Fruit fly (Drosophila melanogaster) whole organism, prepupa: ENCODE measurements around the gene smp-30.

ENCODE experiments used
- Blimp-1 ChIP-seq: fragments of 200-800 bp; sonication (Bioruptor generic); optimal IDR thresholded peaks from 3 replicates; lab custom pipeline; 2017; ENCODE audit warnings: missing biosample characterization, missing genetic modification characterization, mild to moderate bottlenecking, moderate library complexity, missing genetic modification reagents
- CG10631 ChIP-seq: fragments of 200-800 bp; sonication (Bioruptor generic); optimal IDR thresholded peaks from 2 replicates; lab custom pipeline; 2016; ENCODE audit warnings: missing biosample characterization, missing genetic modification characterization
- CG10669 ChIP-seq: fragments of 200-800 bp; sonication (Bioruptor generic); optimal IDR thresholded peaks from 3 replicates; lab custom pipeline; 2018; ENCODE audit warnings: missing biosample characterization, mild to moderate bottlenecking, missing genetic modification characterization, moderate library complexity
- CG11762 ChIP-seq: fragments of 200-800 bp; sonication (Bioruptor generic); optimal IDR thresholded peaks from 3 replicates; lab custom pipeline; 2016; ENCODE audit warnings: missing biosample characterization, missing genetic modification characterization; ENCODE audit not compliant: insufficient read depth
- CG11902 ChIP-seq: fragments of 200-800 bp; sonication (Bioruptor generic); optimal IDR thresholded peaks from 3 replicates; lab custom pipeline; 2016; ENCODE audit warnings: missing biosample characterization, missing genetic modification characterization
- CG15336 ChIP-seq: fragments of 200-800 bp; sonication (Bioruptor generic); IDR thresholded peaks from 2 replicates; pipeline ENCODE4 v1.3.6; 2022; ENCODE audit warnings: missing biosample characterization, missing genetic modification characterization
- CG1621 ChIP-seq: fragments of 200-800 bp; sonication (Bioruptor generic); optimal IDR thresholded peaks from 3 replicates; lab custom pipeline; 2018; ENCODE audit warnings: missing biosample characterization, mild to moderate bottlenecking, missing genetic modification characterization
- CG16779 ChIP-seq: fragments of 200-800 bp; sonication (Bioruptor generic); optimal IDR thresholded peaks from 3 replicates; lab custom pipeline; 2017; ENCODE audit warnings: missing biosample characterization, mild to moderate bottlenecking, missing genetic modification characterization
- CG32006 ChIP-seq: fragments of 200-800 bp; sonication (Bioruptor generic); optimal IDR thresholded peaks from 3 replicates; lab custom pipeline; 2017; ENCODE audit warnings: missing biosample characterization, mild to moderate bottlenecking, missing genetic modification characterization
- CG34406 ChIP-seq: fragments of 200-800 bp; sonication (Bioruptor generic); optimal IDR thresholded peaks from 3 replicates; lab custom pipeline; 2016; ENCODE audit warnings: missing biosample characterization, missing genetic modification characterization
- CG3919 ChIP-seq: fragments of 200-800 bp; sonication (Bioruptor generic); optimal IDR thresholded peaks from 3 replicates; lab custom pipeline; 2016; ENCODE audit warnings: missing biosample characterization, missing genetic modification characterization
- CG4318 ChIP-seq: fragments of 200-800 bp; sonication (Bioruptor generic); optimal IDR thresholded peaks from 3 replicates; lab custom pipeline; 2017; ENCODE audit warnings: missing biosample characterization, mild to moderate bottlenecking, missing genetic modification characterization
- CG6276 ChIP-seq: fragments of 200-800 bp; sonication (Bioruptor generic); optimal IDR thresholded peaks from 2 replicates; lab custom pipeline; 2017; ENCODE audit warnings: missing biosample characterization, mild to moderate bottlenecking, missing genetic modification characterization
- CG6792 ChIP-seq: fragments of 200-800 bp; sonication (Bioruptor generic); optimal IDR thresholded peaks from 3 replicates; lab custom pipeline; 2016; ENCODE audit warnings: missing biosample characterization, missing genetic modification characterization
- CG6808 ChIP-seq: fragments of 200-800 bp; sonication (Bioruptor generic); optimal IDR thresholded peaks from 3 replicates; lab custom pipeline; 2017; ENCODE audit warnings: missing biosample characterization, missing genetic modification characterization, mild to moderate bottlenecking, moderate library complexity, missing genetic modification reagents
- CG6854 ChIP-seq: fragments of 200-800 bp; sonication (Bioruptor generic); optimal IDR thresholded peaks from 2 replicates; lab custom pipeline; 2017; ENCODE audit warnings: missing biosample characterization, mild to moderate bottlenecking, missing genetic modification characterization
- CG7368 ChIP-seq: fragments of 200-800 bp; sonication (Bioruptor generic); optimal IDR thresholded peaks from 3 replicates; lab custom pipeline; 2016; ENCODE audit warnings: missing biosample characterization, missing genetic modification characterization
- CG8119 ChIP-seq: fragments of 200-800 bp; sonication (Bioruptor generic); IDR thresholded peaks from 3 replicates; pipeline ENCODE4 v1.3.6; 2022; ENCODE audit warnings: missing biosample characterization, missing genetic modification characterization
- CG8319 ChIP-seq: fragments of 200-800 bp; sonication (Bioruptor generic); optimal IDR thresholded peaks from 3 replicates; lab custom pipeline; 2016; ENCODE audit warnings: missing biosample characterization, missing genetic modification characterization
- CG9139 ChIP-seq: fragments of 200-800 bp; sonication (Bioruptor generic); optimal IDR thresholded peaks from 3 replicates; lab custom pipeline; 2017; ENCODE audit warnings: missing biosample characterization, mild to moderate bottlenecking, missing genetic modification characterization
- Eip75B ChIP-seq: fragments of 200-800 bp; sonication (Bioruptor generic); optimal IDR thresholded peaks from 3 replicates; lab custom pipeline; 2016; ENCODE audit warnings: missing biosample characterization, missing genetic modification characterization
- Eip78C ChIP-seq: fragments of 200-800 bp; sonication (Bioruptor generic); peaks from one replicate; lab custom pipeline; 2016; ENCODE audit warnings: missing biosample characterization, missing genetic modification characterization
- Ets21C ChIP-seq: fragments of 200-800 bp; sonication (Bioruptor generic); optimal IDR thresholded peaks from 3 replicates; lab custom pipeline; 2016; ENCODE audit warnings: missing biosample characterization, missing genetic modification characterization
- Ets96B ChIP-seq: fragments of 200-800 bp; optimal IDR thresholded peaks from 2 replicates; lab custom pipeline; 2019; ENCODE audit warnings: missing biosample characterization, mild to moderate bottlenecking, missing genetic modification characterization, moderate library complexity
- Gug ChIP-seq: fragments of 200-800 bp; sonication (Bioruptor generic); IDR thresholded peaks from 2 replicates; pipeline ENCODE4 v1.3.6; 2022; ENCODE audit warnings: missing biosample characterization, missing genetic modification characterization
- Hr39 ChIP-seq: fragments of 200-800 bp; sonication (Bioruptor generic); optimal IDR thresholded peaks from 2 replicates; lab custom pipeline; 2016; ENCODE audit warnings: missing biosample characterization, missing genetic modification characterization
- Lpt ChIP-seq: fragments of 200-800 bp; sonication (Bioruptor generic); optimal IDR thresholded peaks from 3 replicates; lab custom pipeline; 2016; ENCODE audit warnings: missing biosample characterization, missing genetic modification characterization
- Met ChIP-seq: fragments of 200-800 bp; sonication (Bioruptor generic); optimal IDR thresholded peaks from 3 replicates; lab custom pipeline; 2016; ENCODE audit warnings: missing biosample characterization, missing genetic modification characterization
- OdsH ChIP-seq: fragments of 200-800 bp; sonication (Bioruptor generic); optimal IDR thresholded peaks from 3 replicates; lab custom pipeline; 2016; ENCODE audit warnings: missing biosample characterization, missing genetic modification characterization
- Sox102F ChIP-seq: fragments of 200-800 bp; sonication (Bioruptor generic); optimal IDR thresholded peaks from 2 replicates; lab custom pipeline; 2016; ENCODE audit warnings: missing biosample characterization, mild to moderate bottlenecking, missing genetic modification characterization
- Sox14 ChIP-seq: fragments of 200-800 bp; sonication (Bioruptor generic); optimal IDR thresholded peaks from 3 replicates; lab custom pipeline; 2016; ENCODE audit warnings: missing biosample characterization, missing genetic modification characterization
- Sox15 ChIP-seq: fragments of 200-800 bp; sonication (Bioruptor generic); optimal IDR thresholded peaks from 3 replicates; lab custom pipeline; 2016; ENCODE audit warnings: missing biosample characterization, missing genetic modification characterization
- cyc ChIP-seq: fragments of 200-800 bp; sonication (Bioruptor generic); optimal IDR thresholded peaks from 3 replicates; lab custom pipeline; 2016; ENCODE audit warnings: missing biosample characterization, missing genetic modification characterization
- esn ChIP-seq: fragments of 200-800 bp; sonication (Bioruptor generic); optimal IDR thresholded peaks from 2 replicates; lab custom pipeline; 2016; ENCODE audit warnings: missing biosample characterization, mild to moderate bottlenecking, missing genetic modification characterization, moderate library complexity
- fd59A ChIP-seq: fragments of 200-800 bp; sonication (Bioruptor generic); optimal IDR thresholded peaks from 2 replicates; lab custom pipeline; 2017; ENCODE audit warnings: missing biosample characterization, mild to moderate bottlenecking, missing genetic modification characterization, missing genetic modification reagents
- svp ChIP-seq: fragments of 200-800 bp; sonication (Bioruptor generic); peaks from one replicate; lab custom pipeline; 2016; ENCODE audit warnings: missing biosample characterization, missing genetic modification characterization
- topi ChIP-seq: fragments of 200-800 bp; sonication (Bioruptor generic); optimal IDR thresholded peaks from 3 replicates; lab custom pipeline; 2016; ENCODE audit warnings: missing biosample characterization, missing genetic modification characterization
- vri ChIP-seq: fragments of 200-800 bp; sonication (Bioruptor generic); optimal IDR thresholded peaks from 3 replicates; lab custom pipeline; 2016; ENCODE audit warnings: missing biosample characterization, mild to moderate bottlenecking, missing genetic modification characterization

The smp-30 gene

DNA sequence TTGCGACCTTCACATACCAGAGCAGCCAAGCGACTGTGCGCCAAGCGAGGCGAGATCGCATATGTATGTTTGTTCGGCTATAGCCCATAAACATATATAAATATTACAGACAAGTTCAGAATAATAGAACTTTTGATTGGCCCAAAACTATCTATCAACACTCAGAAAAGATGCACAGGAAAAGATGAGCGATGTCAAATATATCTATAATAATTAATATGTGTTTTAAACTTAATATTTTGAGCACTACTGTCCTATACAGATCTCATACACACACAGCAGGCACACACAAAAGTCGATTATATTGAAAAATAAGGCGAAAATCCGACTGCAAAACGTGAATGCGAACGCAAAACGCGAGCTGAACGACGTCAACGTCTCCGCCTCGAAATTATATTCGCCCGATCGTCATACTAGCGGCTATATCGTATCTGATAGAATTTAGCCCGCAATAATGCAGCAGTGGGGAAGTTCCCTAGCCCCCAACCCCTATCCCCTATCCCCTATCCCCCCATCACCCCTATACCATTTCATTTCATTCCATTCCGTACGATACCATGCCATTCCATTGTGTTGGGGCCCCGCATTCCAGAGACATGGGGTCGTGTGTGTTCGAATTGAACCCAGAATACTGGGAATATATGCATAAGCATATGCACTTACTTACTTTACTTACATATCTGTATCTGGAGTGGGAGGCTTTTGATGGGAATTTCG is 39.4 kb downstream of the smp-30 start (continued):
- TF ChIP-seq Sox15 (peak; percentile 27), CG8119 (peak; percentile 45; the same call in 1 of the 3 replicates), CG6276 (GFP tag; lab: Kevin White, UChicago) (no peak), Blimp-1 (GFP tag; lab: Kevin White, UChicago) (no peak), CG10631 (GFP tag; lab: Kevin White, UChicago) (peak; percentile 12), Ets21C (GFP tag; lab: Kevin White, UChicago) (no peak), CG6792 (GFP tag; lab: Kevin White, UChicago) (peak; percentile 58), CG11762 (GFP tag; lab: Kevin White, UChicago) (peak; percentile 15), CG6854 (GFP tag; lab: Kevin White, UChicago) (no peak), fd59A (GFP tag; lab: Kevin White, UChicago) (no peak), Lpt (GFP tag; lab: Kevin White, UChicago) (no peak), Gug (no peak), Hr39 (GFP tag; lab: Kevin White, UChicago) (no peak), Eip75B (GFP tag; lab: Kevin White, UChicago) (peak; percentile 47), vri (GFP tag; lab: Kevin White, UChicago) (no peak), Sox102F (GFP tag; lab: Kevin White, UChicago) (peak; percentile 29), CG9139 (GFP tag; lab: Kevin White, UChicago) (peak; percentile 22), Eip78C (peak; percentile 90), CG34406 (GFP tag; lab: Kevin White, UChicago) (peak; percentile 50), CG7368 (peak; percentile 1), CG8319 (no peak), CG10669 (GFP tag; lab: Kevin White, UChicago) (peak; percentile 43), CG11902 (GFP tag; lab: Kevin White, UChicago) (no peak), CG32006 (GFP tag; lab: Kevin White, UChicago) (no peak), Met (GFP tag; lab: Kevin White, UChicago) (peak; percentile 25), topi (peak; percentile 18), Ets96B (tag; lab: Kevin White, UChicago) (peak; percentile 54), CG16779 (tag; lab: Kevin White, UChicago) (peak; percentile 10), Sox14 (GFP tag; lab: Kevin White, UChicago) (peak; percentile 9), esn (GFP tag; lab: Kevin White, UChicago) (peak; percentile 26), CG1621 (peak; percentile 26), CG4318 (GFP tag; lab: Kevin White, UChicago) (no peak), OdsH (GFP tag; lab: Kevin White, UChicago) (peak; percentile 29)

dm6 chr3R:14710673-14711072 is 40.4 kb downstream of the smp-30 start:
- TF ChIP-seq CG15336 (no peak), CG3919 (GFP tag; lab: Kevin White, UChicago) (no peak), Met (GFP tag; lab: Kevin White, UChicago) (no peak), CG9139 (GFP tag; lab: Kevin White, UChicago) (no peak), CG4318 (GFP tag; lab: Kevin White, UChicago) (no peak)

DNA sequence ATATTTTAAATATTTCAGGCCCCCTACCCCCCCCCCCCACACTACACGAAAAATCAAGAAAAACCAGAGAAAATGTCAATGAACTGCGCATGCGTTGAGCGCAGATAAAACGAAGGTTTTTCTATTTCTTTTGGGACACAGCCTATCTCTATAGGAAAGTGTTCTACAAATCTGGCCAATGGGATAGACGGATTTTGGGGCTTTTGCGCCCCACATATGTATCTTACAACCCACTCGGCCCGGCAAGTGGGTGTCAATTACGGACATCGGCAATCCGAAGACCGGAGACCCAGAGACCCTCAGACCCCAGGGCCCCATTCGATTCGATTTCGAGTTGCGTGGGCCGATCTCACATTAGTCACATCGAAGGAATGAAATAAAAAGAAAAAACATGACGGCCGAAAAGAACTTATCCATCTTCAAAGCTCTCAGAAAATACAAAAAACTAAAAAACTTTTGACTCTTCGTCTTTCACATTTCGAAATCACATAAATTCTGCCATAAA is 41.5 kb downstream of the smp-30 start:
- TF ChIP-seq Ets96B (tag; lab: Kevin White, UChicago) = no peak
- TF ChIP-seq CG6808 (GFP tag; lab: Kevin White, UChicago) = no peak
- TF ChIP-seq svp = peak; percentile 30
- no peak for TF ChIP-seq cyc (GFP tag; lab: Kevin White, UChicago)
- TF ChIP-seq, all 60 proteins: peak for 1
